Worm (Caenorhabditis elegans) whole organism, L4/young adult: ENCODE results near the gene W07B8.4.

Experiments
- W03F9.2 ChIP-seq: fragments of 150-350 bp; optimal IDR thresholded peaks from 2 replicates; lab custom pipeline; 2014; ENCODE audit warnings: missing biosample characterization, missing genetic modification characterization
- dao-5 ChIP-seq: sonication (generic microtip); optimal IDR thresholded peaks from 2 replicates; lab custom pipeline; 2016; ENCODE audit warnings: missing genotype, missing genetic modification characterization, moderate library complexity, missing compliant biosample characterization
- him-1 ChIP-seq: sonication (generic microtip); optimal IDR thresholded peaks from 2 replicates; lab custom pipeline; 2016; ENCODE audit warnings: missing genotype, missing genetic modification reagents, missing genetic modification characterization, missing compliant biosample characterization

The W07B8.4 gene

ce11 chrV:1131880-1132623 is at the start of gene W07B8.4:
TSS of gene W07B8.4 (minus strand) at chrV:1131930.
- TF ChIP-seq W03F9.2 (tag; lab: Kevin White, UChicago) (no peak), dao-5 (tag; lab: Kevin White, UChicago) (no peak), him-1 (tag; lab: Kevin White, UChicago) (no peak)

ce11 chrV:1179279-1179678 is 47.5 kb upstream of the W07B8.4 start, which contains the start of gene F25A2.1:
TSS of gene F25A2.1 (plus strand) at chrV:1179579.
- no peak for TF ChIP-seq dao-5 (tag; lab: Kevin White, UChicago)
- TF ChIP-seq W03F9.2 (tag; lab: Kevin White, UChicago), result no peak
- no peak for TF ChIP-seq him-1 (tag; lab: Kevin White, UChicago)

DNA sequence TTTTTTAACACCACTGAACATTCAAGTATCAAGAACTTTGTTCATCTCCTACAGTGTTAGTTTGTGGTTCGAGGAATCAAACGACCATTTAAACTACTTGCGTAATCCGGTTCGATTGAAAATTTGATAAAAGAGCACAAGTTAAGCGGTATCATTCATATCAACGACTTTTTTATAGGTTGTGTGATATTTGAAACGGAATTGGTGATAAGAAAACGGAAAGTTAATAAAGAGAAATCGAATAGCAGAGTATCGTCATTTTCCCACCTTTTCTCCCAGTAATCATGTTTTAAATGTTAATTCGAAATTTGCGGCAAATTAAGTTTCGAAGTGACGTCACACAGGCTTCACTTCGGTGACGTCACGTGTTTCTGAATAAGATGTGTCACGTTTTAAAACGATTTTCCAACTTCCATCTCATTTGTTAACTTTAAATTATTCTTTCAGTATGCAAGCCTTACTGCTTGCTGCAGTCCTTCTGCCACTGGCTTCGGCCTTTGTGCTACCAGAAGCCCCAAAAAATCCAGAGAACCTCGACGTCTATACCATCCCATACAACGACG is 44.6 kb upstream of the W07B8.4 start, which contains the start of gene T21H3.1:
T21H3.1 (plus strand) TSS at position 448 of the 563 bp plus-strand sequence.
- no peak for TF ChIP-seq dao-5 (tag; lab: Kevin White, UChicago)
- no peak for TF ChIP-seq W03F9.2 (tag; lab: Kevin White, UChicago)
- no peak for TF ChIP-seq him-1 (tag; lab: Kevin White, UChicago)

- no peak for TF ChIP-seq him-1 (tag; lab: Kevin White, UChicago)
- no peak for TF ChIP-seq W03F9.2 (tag; lab: Kevin White, UChicago)
- no peak for TF ChIP-seq dao-5 (tag; lab: Kevin White, UChicago)
These were observed 38.9 kb upstream of the W07B8.4 start for ce11 chrV:1170591-1170990.

DNA sequence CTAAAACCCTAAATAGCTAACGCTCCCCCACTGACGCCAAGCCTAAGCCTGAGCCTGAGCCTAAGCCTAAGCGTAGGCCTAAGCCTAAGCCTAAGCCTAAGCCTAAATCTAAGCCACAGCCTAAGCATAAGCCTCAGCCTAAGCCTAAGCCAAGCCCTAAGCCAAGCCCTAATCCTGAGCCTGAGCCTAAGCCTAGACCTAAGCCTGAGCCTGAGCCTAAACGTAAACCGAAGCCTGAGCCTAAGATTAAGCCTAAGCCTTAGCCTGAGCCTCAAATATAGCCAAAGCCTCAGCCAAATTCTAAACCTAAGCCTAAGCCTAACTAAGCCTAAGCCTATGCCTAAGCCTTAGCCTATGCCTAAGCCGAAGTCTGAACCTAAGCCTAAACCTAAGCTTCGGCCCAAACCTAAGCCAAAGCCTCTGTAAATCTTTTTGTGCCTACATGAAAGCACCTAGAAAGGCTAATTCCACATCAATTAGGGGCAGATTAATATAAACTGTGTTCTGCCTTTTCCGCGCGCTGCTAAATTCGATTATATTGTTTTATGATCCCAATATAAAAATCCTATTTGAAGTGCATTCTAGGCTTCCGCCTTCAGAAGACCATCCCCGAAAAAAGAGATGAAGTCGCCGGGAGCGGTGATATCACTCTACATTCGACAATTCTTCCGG is 33.5 kb upstream of the W07B8.4 start, which contains the start of gene ptr-16:
ptr-16 (plus strand) TSS at position 622 of the 672 bp plus-strand sequence.
- TF ChIP-seq dao-5 (tag; lab: Kevin White, UChicago) (no peak), him-1 (tag; lab: Kevin White, UChicago) (no peak), W03F9.2 (tag; lab: Kevin White, UChicago) (no peak)

ce11 chrV:1164196-1164691 is 32.5 kb upstream of the W07B8.4 start, which contains the start of gene T21H3.5:
TSS of gene T21H3.5 (minus strand) at chrV:1164293.
- TF ChIP-seq him-1 (tag; lab: Kevin White, UChicago) (no peak), W03F9.2 (tag; lab: Kevin White, UChicago) (no peak), dao-5 (tag; lab: Kevin White, UChicago) (no peak)

DNA sequence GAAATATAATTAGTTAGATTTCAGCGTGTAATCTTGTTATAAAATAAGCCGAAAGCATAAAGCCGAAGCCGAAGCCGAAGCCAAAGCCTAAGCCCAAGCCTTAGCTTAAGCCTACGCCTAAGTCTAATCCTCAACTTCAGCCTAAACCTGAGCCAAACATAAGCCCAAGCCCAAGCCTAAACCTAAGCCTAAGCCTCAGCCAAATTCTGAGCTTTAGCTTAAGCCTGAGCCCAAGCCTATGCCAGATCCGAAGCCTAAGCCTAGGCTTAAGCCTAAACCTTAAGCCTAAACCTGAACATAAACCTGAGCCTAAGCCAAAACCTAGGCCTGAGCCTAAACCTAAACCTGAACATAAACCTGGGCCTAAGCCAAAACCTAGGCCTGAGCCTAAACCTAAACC is 29.0 kb upstream of the W07B8.4 start:
- TF ChIP-seq W03F9.2 (tag; lab: Kevin White, UChicago), result no peak
- no peak for TF ChIP-seq dao-5 (tag; lab: Kevin White, UChicago)
- no peak for TF ChIP-seq him-1 (tag; lab: Kevin White, UChicago)

ce11 chrV:1158247-1158646 is 26.5 kb upstream of the W07B8.4 start:
- TF ChIP-seq dao-5 (tag; lab: Kevin White, UChicago), result no peak
- peak; percentile 66 for TF ChIP-seq him-1 (tag; lab: Kevin White, UChicago)

DNA sequence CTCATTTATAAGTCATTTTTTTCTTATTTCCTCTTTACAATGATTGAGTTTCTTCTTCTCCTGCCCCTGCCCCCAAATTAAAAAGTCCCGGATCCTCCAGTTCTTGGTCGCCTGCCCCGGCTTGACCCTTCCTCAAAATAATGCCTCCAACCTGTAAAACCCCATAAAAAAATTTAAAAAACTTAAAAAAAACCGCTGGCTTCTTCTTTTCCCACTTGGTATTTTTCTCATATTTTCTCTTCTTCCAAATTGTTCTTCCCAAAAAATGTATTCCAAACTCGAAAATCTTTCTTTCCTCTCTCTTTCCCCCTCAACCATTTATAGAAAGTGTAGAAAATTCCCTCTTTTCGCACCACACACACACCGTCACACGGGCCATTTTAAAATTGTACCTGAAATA is 25.7 kb upstream of the W07B8.4 start:
- TF ChIP-seq dao-5 (tag; lab: Kevin White, UChicago) (no peak), him-1 (tag; lab: Kevin White, UChicago) (no peak), W03F9.2 (tag; lab: Kevin White, UChicago) (no peak)

- no peak for TF ChIP-seq him-1 (tag; lab: Kevin White, UChicago)
- TF ChIP-seq dao-5 (tag; lab: Kevin White, UChicago), result no peak
- TF ChIP-seq W03F9.2 (tag; lab: Kevin White, UChicago), result no peak
These were observed 24.7 kb upstream of the W07B8.4 start for ce11 chrV:1156431-1156830.

ce11 chrV:1155914-1156313 is 24.2 kb upstream of the W07B8.4 start, which contains the start of gene cmd-1:
TSS of gene cmd-1 (plus strand) at chrV:1156271.
- TF ChIP-seq dao-5 (tag; lab: Kevin White, UChicago) (no peak), W03F9.2 (tag; lab: Kevin White, UChicago) (no peak), him-1 (tag; lab: Kevin White, UChicago) (no peak)

DNA sequence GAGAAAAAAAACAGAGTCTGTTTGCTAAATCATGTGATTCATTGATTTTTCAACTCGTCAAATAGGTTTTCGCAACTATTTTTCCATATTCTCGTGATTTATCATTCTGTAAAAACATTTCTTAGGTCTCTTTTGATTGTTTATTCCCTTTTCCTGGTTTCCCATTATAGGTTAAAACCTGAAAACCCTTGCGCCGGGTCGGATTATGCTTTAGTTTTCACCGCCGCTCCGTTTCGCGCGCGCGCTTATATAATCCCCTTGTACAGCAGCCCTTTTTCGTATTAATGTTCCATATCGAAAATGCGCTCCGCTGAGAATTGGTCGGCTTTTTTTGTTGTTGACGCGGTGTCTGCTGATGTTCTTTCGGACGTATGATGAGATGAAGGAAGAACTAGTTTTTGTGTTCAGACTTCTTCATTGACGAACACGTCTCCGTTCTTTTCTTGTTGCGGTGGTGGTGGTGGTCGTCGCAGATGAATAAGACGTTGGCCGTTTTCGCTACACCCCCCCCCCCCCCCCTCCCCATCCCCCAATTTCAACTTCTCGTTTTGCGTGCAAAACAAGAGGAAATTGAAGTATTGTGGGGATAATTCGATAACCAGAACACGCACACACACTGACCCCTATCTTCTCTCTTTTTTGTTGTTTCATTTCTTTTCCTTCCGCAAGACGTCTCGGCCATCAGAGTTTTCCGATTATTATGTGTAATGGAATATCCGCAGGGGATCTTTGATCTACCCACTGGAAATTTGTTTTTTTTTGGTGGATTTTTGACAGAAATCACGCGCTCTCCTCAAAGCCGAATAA is 22.9 kb upstream of the W07B8.4 start:
- TF ChIP-seq dao-5 (tag; lab: Kevin White, UChicago), result no peak
- TF ChIP-seq him-1 (tag; lab: Kevin White, UChicago), result no peak
- no peak for TF ChIP-seq W03F9.2 (tag; lab: Kevin White, UChicago)
